Worm (Caenorhabditis elegans): Measurements from ENCODE around the gene ZC239.6.
"Not testable (repeated sequence)": the region's sequence is repeated elsewhere in the genome, so short reads cannot be mapped to it uniquely, and the experiment has no call there.

ZC239.6 gene

ce11 chrII:3213898-3214297, 4.5 kb downstream of the ZC239.6 start, which contains the start of gene ZC239.4:
Gene ZC239.4 (plus strand): TSS chrII:3214198.
- TF ChIP-seq pha-4 (tag; optimal IDR thresholded peaks at IDR 0.05): no peak
- no peak for TF ChIP-seq nfya-1 (tag; optimal IDR thresholded peaks at IDR 0.05; ENCODE audit: insufficient read depth)
- TF ChIP-seq elt-1 (tag; optimal IDR thresholded peaks at IDR 0.05): no peak
- no peak for TF ChIP-seq elt-2 (tag; optimal IDR thresholded peaks at IDR 0.05)
- no peak for TF ChIP-seq unc-62 (GFP tag; optimal IDR thresholded peaks at IDR 0.05)
- no peak for TF ChIP-seq nhr-25 (tag; optimal IDR thresholded peaks at IDR 0.05)
- no peak for TF ChIP-seq nhr-12 (tag; optimal IDR thresholded peaks at IDR 0.05)
- no peak for TF ChIP-seq aly-2 (tag; optimal IDR thresholded peaks at IDR 0.05)
- TF ChIP-seq zag-1 (tag; optimal IDR thresholded peaks at IDR 0.05): no peak
- TF ChIP-seq jun-1 (tag; optimal IDR thresholded peaks at IDR 0.05): no peak
- no peak for TF ChIP-seq lin-15B (tag; optimal IDR thresholded peaks at IDR 0.05)
- no peak for TF ChIP-seq fkh-2 (tag; optimal IDR thresholded peaks at IDR 0.05)
- no peak for TF ChIP-seq mml-1 (tag; optimal IDR thresholded peaks at IDR 0.05)
- TF ChIP-seq nhr-43 (tag; optimal IDR thresholded peaks at IDR 0.05; ENCODE audit: poor library complexity, severe bottlenecking): no peak
- TF ChIP-seq nhr-11 (tag; optimal IDR thresholded peaks at IDR 0.05): no peak
- TF ChIP-seq ceh-16 (tag; optimal IDR thresholded peaks at IDR 0.05): no peak
- no peak for TF ChIP-seq egl-5 (tag; optimal IDR thresholded peaks at IDR 0.05)

- TF ChIP-seq lsy-12 (tag; optimal IDR thresholded peaks at IDR 0.05); unc-39 (tag; optimal IDR thresholded peaks at IDR 0.05); ama-1 (optimal IDR thresholded peaks at IDR 0.05): not testable (repeated sequence)
Measured at ce11 chrII:3215762-3216161, 6.3 kb downstream of the ZC239.6 start, which contains the start of gene ZC239.3. Gene ZC239.3 (plus strand): TSS chrII:3216062.

- TF ChIP-seq nhr-237 (tag; optimal IDR thresholded peaks at IDR 0.05): no peak
- no peak for TF ChIP-seq unc-39 (tag; optimal IDR thresholded peaks at IDR 0.05)
- peak; percentile 15 for TF ChIP-seq elt-2 (tag; optimal IDR thresholded peaks at IDR 0.05)
Measured at ce11 chrII:3220723-3221122, 11.3 kb downstream of the ZC239.6 start, which contains the start of gene ZC239.22. Gene ZC239.22 (minus strand): TSS chrII:3220823.

- TF ChIP-seq egl-27 (tag; optimal IDR thresholded peaks at IDR 0.05) (no peak), nhr-12 (tag; optimal IDR thresholded peaks at IDR 0.05) (no peak), nfya-1 (tag; optimal IDR thresholded peaks at IDR 0.05; ENCODE audit: insufficient read depth) (no peak), jun-1 (tag; optimal IDR thresholded peaks at IDR 0.05) (no peak), ceh-9 (tag; optimal IDR thresholded peaks at IDR 0.05) (no peak), nhr-43 (tag; optimal IDR thresholded peaks at IDR 0.05; ENCODE audit: poor library complexity, severe bottlenecking) (no peak), nhr-237 (tag; optimal IDR thresholded peaks at IDR 0.05) (no peak), nhr-77 (tag; optimal IDR thresholded peaks at IDR 0.05) (no peak), elt-1 (tag; optimal IDR thresholded peaks at IDR 0.05) (no peak), fos-1 (tag; optimal IDR thresholded peaks at IDR 0.05) (no peak), R02D3.7 (tag; optimal IDR thresholded peaks at IDR 0.05) (no peak), skn-1 (tag; optimal IDR thresholded peaks at IDR 0.05) (no peak), nhr-23 (tag; optimal IDR thresholded peaks at IDR 0.05) (no peak), lin-15B (tag; optimal IDR thresholded peaks at IDR 0.05) (no peak)
Measured at ce11 chrII:3221730-3222129, 12.3 kb downstream of the ZC239.6 start, which contains the start of gene ZC239.14. Gene ZC239.14 (minus strand): TSS chrII:3222034.

ce11 chrII:3222686-3223085, 13.3 kb downstream of the ZC239.6 start, which contains the start of gene ZC239.13:
Gene ZC239.13 (minus strand): TSS chrII:3222839.
- no peak for TF ChIP-seq nhr-12 (tag; optimal IDR thresholded peaks at IDR 0.05)
- peak; percentile 39 for TF ChIP-seq elt-2 (tag; optimal IDR thresholded peaks at IDR 0.05)

- TF ChIP-seq unc-39 (tag; optimal IDR thresholded peaks at IDR 0.05) (no peak), elt-2 (tag; optimal IDR thresholded peaks at IDR 0.05) (peak; percentile 20)
Measured at ce11 chrII:3224631-3225030, 15.2 kb downstream of the ZC239.6 start, which contains the start of gene ZC239.15. Gene ZC239.15 (minus strand): TSS chrII:3224731.

ce11 chrII:3225200-3225599, 15.8 kb downstream of the ZC239.6 start, which contains the start of gene ZC239.16:
Gene ZC239.16 (minus strand): TSS chrII:3225319.
- TF ChIP-seq lin-15B (tag; optimal IDR thresholded peaks at IDR 0.05): no peak
- no peak for TF ChIP-seq skn-1 (tag; optimal IDR thresholded peaks at IDR 0.05)
- TF ChIP-seq pqm-1 (tag; optimal IDR thresholded peaks at IDR 0.05): peak; percentile 55
- peak; percentile 73 for TF ChIP-seq elt-2 (tag; optimal IDR thresholded peaks at IDR 0.05)
- TF ChIP-seq pha-4 (tag; optimal IDR thresholded peaks at IDR 0.05): peak; percentile 35
